Worm (Caenorhabditis elegans) whole organism, young adult: ENCODE data around the gene pkhm-2.

Experiments used
- B0035.1 ChIP-seq: sonication (generic microtip); optimal IDR thresholded peaks from 2 replicates; lab custom pipeline; 2016; ENCODE audit warnings: missing genetic modification characterization, mild to moderate bottlenecking, missing compliant biosample characterization, missing genotype, missing genetic modification reagents
- B0261.1 ChIP-seq: sonication (generic microtip); optimal IDR thresholded peaks from 2 replicates; lab custom pipeline; 2016; ENCODE audit warnings: mild to moderate bottlenecking, missing genetic modification characterization, moderate library complexity, missing compliant biosample characterization
- B0336.3 ChIP-seq: fragments of 200-800 bp; sonication (Bioruptor generic); IDR thresholded peaks from 2 replicates; pipeline ENCODE4 v1.3.6; 2022; ENCODE audit warnings: missing genetic modification characterization, missing compliant biosample characterization
- F22D6.2 ChIP-seq: sonication (generic microtip); optimal IDR thresholded peaks from 2 replicates; lab custom pipeline; 2016; ENCODE audit warnings: mild to moderate bottlenecking, missing genetic modification characterization, missing compliant biosample characterization
- F37B4.10 ChIP-seq: fragments of 200-800 bp; sonication (Bioruptor generic); IDR thresholded peaks from 2 replicates; pipeline ENCODE4 v1.3.6; 2022; ENCODE audit warnings: missing genetic modification characterization, missing compliant biosample characterization
- F57A8.1 ChIP-seq: fragments of 200-800 bp; sonication (Bioruptor generic); optimal IDR thresholded peaks from 2 replicates; lab custom pipeline; 2018; ENCODE audit warnings: mild to moderate bottlenecking, missing genetic modification characterization, moderate library complexity, missing compliant biosample characterization
- Y53F4B.3 ChIP-seq: fragments of 200-800 bp; sonication (Bioruptor generic); IDR thresholded peaks from 2 replicates; pipeline ENCODE4 v1.3.6; 2022; ENCODE audit warnings: missing genetic modification reagents, missing genetic modification characterization, missing compliant biosample characterization
- Y56A3A.18 ChIP-seq: fragments of 200-800 bp; sonication (Bioruptor generic); IDR thresholded peaks from 2 replicates; pipeline ENCODE4 v1.3.6; 2022; ENCODE audit warnings: missing genetic modification reagents, missing genetic modification characterization, missing compliant biosample characterization
- Y79H2A.3 ChIP-seq: fragments of 200-800 bp; sonication (Bioruptor generic); conservative IDR thresholded peaks from 2 replicates; pipeline ENCODE4 v1.3.6; 2022; ENCODE audit warnings: missing genetic modification reagents, missing genetic modification characterization, missing compliant biosample characterization
- akir-1 ChIP-seq: fragments of 200-800 bp; sonication (Bioruptor generic); optimal IDR thresholded peaks from 2 replicates; lab custom pipeline; 2018; ENCODE audit warnings: mild to moderate bottlenecking, missing genetic modification characterization, moderate library complexity, missing compliant biosample characterization
- attf-5 ChIP-seq: fragments of 200-800 bp; sonication (Bioruptor generic); optimal IDR thresholded peaks from 2 replicates; lab custom pipeline; 2018; ENCODE audit warnings: mild to moderate bottlenecking, missing genetic modification characterization, missing compliant biosample characterization
- chd-7 ChIP-seq: sonication (generic microtip); optimal IDR thresholded peaks from 2 replicates; lab custom pipeline; 2016; ENCODE audit warnings: mild to moderate bottlenecking, missing genetic modification characterization, moderate library complexity, missing compliant biosample characterization
- efl-1 ChIP-seq: fragments of 150-350 bp; optimal IDR thresholded peaks from 2 replicates; lab custom pipeline; 2014; ENCODE audit warnings: missing biosample characterization, missing genetic modification reagents, missing genetic modification characterization
- egrh-3 ChIP-seq: fragments of 200-800 bp; sonication (Bioruptor generic); IDR thresholded peaks from 2 replicates; pipeline ENCODE4 v1.3.6; 2022; ENCODE audit warnings: missing genetic modification reagents, missing genetic modification characterization, missing compliant biosample characterization
- fkh-3 ChIP-seq: sonication (generic microtip); optimal IDR thresholded peaks from 2 replicates; lab custom pipeline; 2016; ENCODE audit warnings: mild to moderate bottlenecking, missing genetic modification characterization, missing compliant biosample characterization
- hlh-26 ChIP-seq: fragments of 200-800 bp; sonication (Bioruptor generic); conservative IDR thresholded peaks from 2 replicates; pipeline ENCODE4 v1.3.6; 2022; ENCODE audit warnings: missing genetic modification reagents, missing genetic modification characterization, missing compliant biosample characterization
- hrde-1 ChIP-seq: sonication (generic microtip); optimal IDR thresholded peaks from 2 replicates; lab custom pipeline; 2016; ENCODE audit warnings: missing genetic modification characterization, mild to moderate bottlenecking, missing compliant biosample characterization, moderate library complexity, missing genotype, missing genetic modification reagents, borderline replicate concordance
- madf-10 ChIP-seq: sonication (generic microtip); optimal IDR thresholded peaks from 2 replicates; lab custom pipeline; 2016; ENCODE audit warnings: mild to moderate bottlenecking, missing genetic modification characterization, missing compliant biosample characterization
- madf-6 ChIP-seq: fragments of 200-800 bp; sonication (Bioruptor generic); IDR thresholded peaks from 2 replicates; pipeline ENCODE4 v1.3.6; 2022; ENCODE audit warnings: missing genetic modification reagents, missing genetic modification characterization, missing compliant biosample characterization
- mel-28 ChIP-seq: sonication (generic microtip); optimal IDR thresholded peaks from 2 replicates; lab custom pipeline; 2016; ENCODE audit warnings: borderline replicate concordance, mild to moderate bottlenecking, missing genetic modification characterization, missing compliant biosample characterization
- nfya-1 ChIP-seq: sonication (generic microtip); optimal IDR thresholded peaks from 2 replicates; lab custom pipeline; 2017; ENCODE audit warnings: antibody characterized with exemption, missing compliant biosample characterization, missing genetic modification characterization, borderline replicate concordance; ENCODE audit not compliant: insufficient read depth
- nhr-120 ChIP-seq: fragments of 200-800 bp; sonication (Bioruptor generic); IDR thresholded peaks from 2 replicates; pipeline ENCODE4 v1.3.6; 2022; ENCODE audit warnings: missing genetic modification characterization, missing compliant biosample characterization
- nhr-27 ChIP-seq: fragments of 200-800 bp; sonication (Bioruptor generic); optimal IDR thresholded peaks from 2 replicates; lab custom pipeline; 2018; ENCODE audit warnings: mild to moderate bottlenecking, missing genetic modification characterization, moderate library complexity, missing compliant biosample characterization
- nhr-80 ChIP-seq: sonication (generic microtip); optimal IDR thresholded peaks from 2 replicates; lab custom pipeline; 2016; ENCODE audit warnings: missing genetic modification characterization, missing compliant biosample characterization
- nhr-90 ChIP-seq: sonication (generic microtip); optimal IDR thresholded peaks from 2 replicates; lab custom pipeline; 2016; ENCODE audit warnings: missing genotype, mild to moderate bottlenecking, missing genetic modification characterization, missing compliant biosample characterization
- rec-8 ChIP-seq, 2 experiments: sonication (generic microtip); optimal IDR thresholded peaks; 2 replicates each; lab custom pipeline; 2016; ENCODE audit warnings: mild to moderate bottlenecking in 2 of 2, missing genetic modification characterization in 2 of 2, missing genetic modification reagents in 2 of 2, missing genotype in 2 of 2, missing biosample characterization in 1 of 2, missing compliant biosample characterization in 1 of 2, moderate library complexity in 1 of 2
- rpc-1 ChIP-seq, 2 experiments: fragments of 150-350 bp in 1 of 2; sonication (generic microtip) in 1 of 2; optimal IDR thresholded peaks; 2 replicates each; lab custom pipeline; 2014 to 2018; ENCODE audit warnings: missing biosample characterization in 1 of 2, missing genetic modification characterization in 1 of 2, missing genetic modification reagents in 1 of 2, missing genotype in 1 of 2
- snpc-1.1 ChIP-seq: sonication (generic microtip); optimal IDR thresholded peaks from 2 replicates; lab custom pipeline; 2017; ENCODE audit warnings: missing genetic modification characterization, mild to moderate bottlenecking, missing compliant biosample characterization, antibody characterized with exemption, moderate library complexity, missing genotype, missing genetic modification reagents; ENCODE audit not compliant: insufficient read depth
- snpc-3.4 ChIP-seq: sonication (generic microtip); optimal IDR thresholded peaks from 2 replicates; lab custom pipeline; 2017; ENCODE audit warnings: missing genetic modification characterization, mild to moderate bottlenecking, missing compliant biosample characterization, antibody characterized with exemption, moderate library complexity, missing genotype, missing genetic modification reagents
- snpc-4 ChIP-seq, 5 experiments: fragments of 150-350 bp in 1 of 5; sonication (generic microtip) in 4 of 5; optimal IDR thresholded peaks; 2 replicates each; lab custom pipeline; 2014 to 2018; ENCODE audit warnings: missing genetic modification characterization in 5 of 5, missing biosample characterization in 3 of 5, antibody characterized with exemption in 2 of 5, mild to moderate bottlenecking in 2 of 5, missing compliant biosample characterization in 2 of 5, missing genotype in 2 of 5, moderate library complexity in 2 of 5, missing genetic modification reagents in 1 of 5
- xnd-1 ChIP-seq: sonication (generic microtip); optimal IDR thresholded peaks from 2 replicates; lab custom pipeline; 2016; ENCODE audit warnings: missing genotype, missing genetic modification reagents, missing genetic modification characterization, missing compliant biosample characterization
- zfh-2 ChIP-seq: fragments of 200-800 bp; sonication (Bioruptor generic); conservative IDR thresholded peaks from 2 replicates; pipeline ENCODE4 v1.3.6; 2022; ENCODE audit warnings: missing genetic modification reagents, missing genetic modification characterization, missing compliant biosample characterization
- zim-3 ChIP-seq: sonication (generic microtip); optimal IDR thresholded peaks from 2 replicates; lab custom pipeline; 2017; ENCODE audit warnings: mild to moderate bottlenecking, missing genetic modification characterization, moderate library complexity, missing compliant biosample characterization
- ztf-28 ChIP-seq: fragments of 200-800 bp; sonication (Bioruptor generic); IDR thresholded peaks from 2 replicates; pipeline ENCODE4 v1.3.6; 2022; ENCODE audit warnings: missing genetic modification reagents, missing genetic modification characterization, missing compliant biosample characterization
- ztf-6 ChIP-seq: fragments of 200-800 bp; sonication (Bioruptor generic); IDR thresholded peaks from 2 replicates; pipeline ENCODE4 v1.3.6; 2022; ENCODE audit warnings: missing genetic modification reagents, missing genetic modification characterization, missing compliant biosample characterization

The pkhm-2 gene

DNA sequence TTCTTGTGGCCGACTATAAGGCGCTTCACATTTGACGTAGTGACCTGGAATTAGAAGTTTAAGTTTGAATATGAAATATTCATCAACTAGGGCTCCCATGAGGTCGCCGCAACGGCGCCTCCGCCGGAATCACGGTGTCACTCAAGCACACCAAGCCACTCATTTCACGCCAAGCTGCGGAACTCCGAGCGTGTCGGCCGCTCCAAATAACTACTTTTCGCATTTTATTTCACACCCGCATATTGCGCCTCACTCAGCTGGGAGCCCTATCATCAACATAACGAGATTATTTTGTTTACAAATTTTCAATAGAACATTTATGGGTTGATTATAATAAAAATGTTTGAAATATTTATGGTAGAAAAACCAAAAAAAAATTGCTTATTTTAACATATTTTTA lies 23.4 kb downstream of the pkhm-2 start:
- TF ChIP-seq nhr-120 (GFP tag; lab: Robert Waterston, UW) (no peak), fkh-3 (tag; lab: Kevin White, UChicago) (no peak), snpc-4 (GFP tag; optimal IDR thresholded peaks at IDR 0.05; lab: Kevin White, UChicago) (peak; percentile 53), snpc-4 (tag; optimal IDR thresholded peaks at IDR 0.05; lab: Kevin White, UChicago) (peak in 2 of 4 experiments; percentile 71 to 79), F22D6.2 (tag; lab: Kevin White, UChicago) (no peak), Y56A3A.18 (no peak), hlh-26 (GFP tag; lab: Robert Waterston, UW) (no peak), F37B4.10 (no peak), madf-10 (tag; lab: Kevin White, UChicago) (no peak), madf-6 (GFP tag; lab: Robert Waterston, UW) (no peak), akir-1 (no peak), snpc-1.1 (tag; lab: Kevin White, UChicago) (peak; percentile 69), rec-8 (tag; optimal IDR thresholded peaks at IDR 0.05; lab: Kevin White, UChicago) (no peak), nfya-1 (tag; lab: Kevin White, UChicago) (no peak), nhr-80 (tag; lab: Kevin White, UChicago) (no peak), nhr-27 (no peak), zfh-2 (peak; percentile 32; the same call in 1 of the 2 replicates), chd-7 (tag; lab: Kevin White, UChicago) (no peak), B0261.1 (tag; lab: Kevin White, UChicago) (no peak), egrh-3 (no peak)

DNA sequence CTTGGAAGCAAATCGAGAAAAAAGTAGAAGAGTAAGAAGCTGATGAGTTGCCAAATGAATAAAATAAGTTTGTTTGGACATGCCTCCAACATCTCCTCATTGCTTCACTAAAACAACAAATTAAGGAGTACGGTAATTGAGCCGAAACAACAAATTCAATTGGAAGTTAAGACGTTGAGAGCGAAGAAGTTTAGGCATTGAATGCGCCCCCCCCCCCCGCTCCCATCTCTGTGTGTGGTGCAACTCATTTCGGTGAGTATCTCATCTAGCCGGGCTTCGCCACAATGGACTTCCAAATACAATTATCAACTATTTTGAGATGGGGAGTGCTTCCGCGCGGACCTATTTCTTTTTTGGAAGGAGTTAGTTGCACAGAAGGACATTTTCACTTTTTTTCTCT lies 26.2 kb downstream of the pkhm-2 start:
- TF ChIP-seq Y53F4B.3 (GFP tag; lab: Robert Waterston, UW) (no peak), attf-5 (GFP tag; lab: Kevin White, UChicago) (no peak), xnd-1 (tag; lab: Kevin White, UChicago) (no peak), nhr-90 (tag; lab: Kevin White, UChicago) (no peak), madf-10 (tag; lab: Kevin White, UChicago) (no peak), akir-1 (no peak), B0261.1 (tag; lab: Kevin White, UChicago) (no peak), nhr-120 (GFP tag; lab: Robert Waterston, UW) (no peak), mel-28 (no peak), zim-3 (tag; lab: Kevin White, UChicago) (no peak), ztf-6 (no peak), ztf-28 (GFP tag; lab: Robert Waterston, UW) (no peak), snpc-3.4 (no peak), Y79H2A.3 (GFP tag; lab: Robert Waterston, UW) (no peak), hrde-1 (no peak), rpc-1 (optimal IDR thresholded peaks at IDR 0.05; lab: Kevin White, UChicago) (no peak), rpc-1 (tag; optimal IDR thresholded peaks at IDR 0.05; lab: Kevin White, UChicago) (no peak), B0336.3 (no peak), F57A8.1 (GFP tag; lab: Kevin White, UChicago) (no peak), efl-1 (GFP tag; lab: Kevin White, UChicago) (no peak)

DNA sequence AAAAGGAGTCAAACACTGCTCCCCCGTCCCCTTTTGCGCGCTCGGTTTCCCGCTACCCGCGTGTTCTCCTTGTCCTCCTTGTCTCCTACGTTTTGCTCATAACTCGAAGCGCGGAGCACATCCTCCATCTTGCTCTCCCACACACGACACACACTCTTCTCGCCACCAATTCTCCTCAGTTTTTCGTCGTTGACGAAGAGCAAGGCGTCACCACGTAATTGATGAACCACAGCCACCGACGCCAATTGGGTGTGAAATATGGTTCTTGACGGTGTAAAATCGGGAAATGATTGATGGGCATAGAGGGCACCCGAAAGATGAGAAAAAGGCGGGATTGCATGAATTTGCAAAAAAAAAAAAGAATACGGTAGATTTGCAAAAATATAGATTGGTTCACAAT lies 32.4 kb downstream of the pkhm-2 start:
- TF ChIP-seq nhr-90 (tag; lab: Kevin White, UChicago), result no peak
- no peak for TF ChIP-seq efl-1 (GFP tag; lab: Kevin White, UChicago)
- TF ChIP-seq zfh-2, result peak; percentile 50
- no peak for TF ChIP-seq B0035.1 (tag; lab: Kevin White, UChicago)
- TF ChIP-seq, all 124 proteins: peak for 1
